Worm (Caenorhabditis elegans) whole organism, L4 larva: Measurements from ENCODE around the gene clec-121.
A peak's percentile ranks its signal among the peaks of the same experiment; 100 is the strongest.

Experiments
- D1046.2 ChIP-seq: fragments of 200-800 bp; sonication (Bioruptor generic); IDR thresholded peaks from 2 replicates; pipeline ENCODE4 v1.3.6; 2022; ENCODE audit warnings: missing genetic modification characterization, missing compliant biosample characterization
- F26F4.8 ChIP-seq: fragments of 200-800 bp; sonication (Bioruptor generic); conservative IDR thresholded peaks from 2 replicates; pipeline ENCODE4 v1.3.6; 2022; ENCODE audit warnings: missing genetic modification characterization, missing compliant biosample characterization
- R02D3.7 ChIP-seq: fragments of 150-350 bp; sonication (generic microtip); optimal IDR thresholded peaks from 3 replicates; lab custom pipeline; 2014; ENCODE audit warnings: missing biosample characterization, missing genetic modification characterization
- ZK546.5 ChIP-seq, 2 experiments: sonication (generic microtip); optimal IDR thresholded peaks; 2 replicates each; lab custom pipeline; 2017; ENCODE audit warnings: missing biosample characterization in 2 of 2, missing genetic modification characterization in 2 of 2
- aha-1 ChIP-seq: fragments of 150-350 bp; peaks from one replicate; lab custom pipeline; 2014; ENCODE audit warnings: missing biosample characterization, missing genetic modification characterization
- ceh-28 ChIP-seq: fragments of 150-350 bp; optimal IDR thresholded peaks from 2 replicates; lab custom pipeline; 2014; ENCODE audit warnings: missing biosample characterization, missing genetic modification reagents, missing genetic modification characterization
- daf-16 ChIP-seq, 3 experiments: sonication (generic microtip); optimal IDR thresholded peaks; 2 replicates each; lab custom pipeline; 2016 to 2017; ENCODE audit warnings: missing genetic modification characterization in 3 of 3, missing genetic modification reagents in 3 of 3, mild to moderate bottlenecking in 2 of 3, missing compliant biosample characterization in 2 of 3, missing biosample characterization in 1 of 3, moderate library complexity in 1 of 3
- daf-8 ChIP-seq: fragments of 200-800 bp; sonication (Bioruptor generic); IDR thresholded peaks from 2 replicates; pipeline ENCODE4 v1.3.6; 2022; ENCODE audit warnings: missing genetic modification characterization, missing compliant biosample characterization
- dmd-8 ChIP-seq: fragments of 200-800 bp; sonication (Bioruptor generic); IDR thresholded peaks from 2 replicates; pipeline ENCODE4 v1.3.6; 2022; ENCODE audit warnings: missing genetic modification characterization, missing compliant biosample characterization
- dpl-1 ChIP-seq: fragments of 150-350 bp; optimal IDR thresholded peaks from 2 replicates; lab custom pipeline; 2014; ENCODE audit warnings: missing biosample characterization, missing genetic modification reagents, missing genetic modification characterization
- dve-1 ChIP-seq: sonication (generic microtip); optimal IDR thresholded peaks from 2 replicates; lab custom pipeline; 2017; ENCODE audit warnings: antibody characterized with exemption, mild to moderate bottlenecking, missing genetic modification characterization, missing compliant biosample characterization; ENCODE audit not compliant: insufficient read depth
- egl-43 ChIP-seq: fragments of 200-800 bp; sonication (Bioruptor generic); IDR thresholded peaks from 2 replicates; pipeline ENCODE4 v1.3.6; 2022; ENCODE audit warnings: missing genetic modification reagents, missing genetic modification characterization, missing compliant biosample characterization
- hlh-11 ChIP-seq: fragments of 200-800 bp; sonication (Bioruptor generic); optimal IDR thresholded peaks from 2 replicates; lab custom pipeline; 2018; ENCODE audit warnings: mild to moderate bottlenecking, missing genetic modification characterization, missing compliant biosample characterization
- hmg-1.1 ChIP-seq: fragments of 200-800 bp; sonication (Bioruptor generic); IDR thresholded peaks from 2 replicates; pipeline ENCODE4 v1.3.6; 2022; ENCODE audit warnings: missing genetic modification reagents, missing genetic modification characterization, missing compliant biosample characterization
- lin-39 ChIP-seq: fragments of 150-350 bp; optimal IDR thresholded peaks from 2 replicates; lab custom pipeline; 2014; ENCODE audit warnings: missing biosample characterization, missing genetic modification reagents, missing genetic modification characterization
- mes-2 ChIP-seq: sonication (generic microtip); optimal IDR thresholded peaks from 2 replicates; lab custom pipeline; 2016; ENCODE audit warnings: missing genotype, mild to moderate bottlenecking, missing genetic modification characterization, missing compliant biosample characterization; ENCODE audit not compliant: poor library complexity, severe bottlenecking
- mxl-3 ChIP-seq: fragments of 200-800 bp; sonication (Bioruptor generic); optimal IDR thresholded peaks from 2 replicates; lab custom pipeline; 2018; ENCODE audit warnings: mild to moderate bottlenecking, missing genetic modification characterization, missing compliant biosample characterization
- nhr-111 ChIP-seq: fragments of 200-800 bp; sonication (Bioruptor generic); optimal IDR thresholded peaks from 2 replicates; lab custom pipeline; 2018; ENCODE audit warnings: mild to moderate bottlenecking, missing genetic modification characterization, missing compliant biosample characterization
- nhr-25 ChIP-seq: sonication (generic microtip); optimal IDR thresholded peaks from 2 replicates; lab custom pipeline; 2017; ENCODE audit warnings: missing genetic modification characterization, mild to moderate bottlenecking, missing compliant biosample characterization, antibody characterized with exemption, moderate library complexity, borderline replicate concordance; ENCODE audit not compliant: insufficient read depth
- nhr-28 ChIP-seq: fragments of 150-350 bp; optimal IDR thresholded peaks from 2 replicates; lab custom pipeline; 2014; ENCODE audit warnings: missing biosample characterization, missing genetic modification characterization
- nhr-41 ChIP-seq: fragments of 200-800 bp; sonication (Bioruptor generic); IDR thresholded peaks from 2 replicates; pipeline ENCODE4 v1.3.6; 2022; ENCODE audit warnings: missing genetic modification reagents, missing genetic modification characterization, missing compliant biosample characterization
- nhr-6 ChIP-seq: fragments of 150-350 bp; optimal IDR thresholded peaks from 2 replicates; lab custom pipeline; 2014; ENCODE audit warnings: missing biosample characterization, missing genetic modification characterization
- nhr-76 ChIP-seq: fragments of 150-350 bp; optimal IDR thresholded peaks from 2 replicates; lab custom pipeline; 2014; ENCODE audit warnings: missing biosample characterization, missing genetic modification characterization
- pha-4 ChIP-seq, 2 experiments: fragments of 150-350 bp in 1 of 2; fragments of 200-800 bp in 1 of 2; sonication (Bioruptor generic) in 1 of 2; IDR thresholded peaks in 1 of 2; optimal IDR thresholded peaks in 1 of 2; 2 replicates each; pipeline versions ENCODE4 v1.3.6 to Lab custom; 2014 to 2022; ENCODE audit warnings: missing genetic modification characterization in 2 of 2, missing genetic modification reagents in 2 of 2, missing biosample characterization in 1 of 2, missing compliant biosample characterization in 1 of 2
- php-3 ChIP-seq: fragments of 200-800 bp; sonication (Bioruptor generic); IDR thresholded peaks from 2 replicates; pipeline ENCODE4 v1.3.6; 2022; ENCODE audit warnings: missing genetic modification reagents, missing genetic modification characterization, missing compliant biosample characterization
- set-16 ChIP-seq: fragments of 200-800 bp; sonication (Bioruptor generic); IDR thresholded peaks from 2 replicates; pipeline ENCODE4 v1.3.6; 2022; ENCODE audit warnings: missing genetic modification reagents, missing genetic modification characterization, missing compliant biosample characterization
- snpc-4 ChIP-seq: fragments of 150-350 bp; optimal IDR thresholded peaks from 2 replicates; lab custom pipeline; 2014; ENCODE audit warnings: missing biosample characterization, missing genetic modification characterization
- unc-62 ChIP-seq, 3 experiments: fragments of 150-350 bp in 1 of 3; sonication (generic microtip); optimal IDR thresholded peaks in 2 of 3; peaks in 1 of 3; 1 replicate in 1 of 3; 2 replicates in 2 of 3; lab custom pipeline; 2014 to 2017; ENCODE audit warnings: missing biosample characterization in 3 of 3, missing genetic modification characterization in 3 of 3, missing genetic modification reagents in 3 of 3, missing genotype in 1 of 3
- zip-2 ChIP-seq: fragments of 150-350 bp; optimal IDR thresholded peaks from 2 replicates; lab custom pipeline; 2014; ENCODE audit warnings: missing biosample characterization, missing genetic modification characterization

The clec-121 gene

ce11 chrII:3108101-3108500 is 6.0 kb downstream of the clec-121 start:
- TF ChIP-seq nhr-28 (tag; lab: Kevin White, UChicago) (no peak), set-16 (peak; percentile 94), F26F4.8 (peak; percentile 55; the same call in 1 of the 2 replicates), egl-43 (GFP tag; lab: Robert Waterston, UW) (0 out of 2 replicates have a peak, but pooled peaks have one; percentile 16)

- TF ChIP-seq D1046.2 (GFP tag; lab: Robert Waterston, UW) (no peak), aha-1 (tag; lab: Kevin White, UChicago) (peak; percentile 80), set-16 (peak; percentile 70), nhr-111 (GFP tag; lab: Kevin White, UChicago) (no peak), ceh-28 (tag; lab: Kevin White, UChicago) (no peak), F26F4.8 (no peak), nhr-41 (GFP tag; lab: Robert Waterston, UW) (no peak), dpl-1 (GFP tag; lab: Kevin White, UChicago) (no peak), egl-43 (GFP tag; lab: Robert Waterston, UW) (no peak), php-3 (GFP tag; lab: Robert Waterston, UW) (no peak), nhr-6 (no peak), nhr-25 (tag; lab: Kevin White, UChicago) (no peak), daf-8 (GFP tag; lab: Robert Waterston, UW) (no peak), nhr-76 (tag; lab: Kevin White, UChicago) (no peak)
These were observed 7.4 kb downstream of the clec-121 start for ce11 chrII:3109533-3109932.

ce11 chrII:3110099-3110498 is 8.0 kb downstream of the clec-121 start:
- TF ChIP-seq dmd-8 = 0 out of 2 replicates have a peak, but pooled peaks have one; percentile 30
- TF ChIP-seq unc-62 (GFP tag; optimal IDR thresholded peaks at IDR 0.05 in 1 of 2; lab: Kevin White, UChicago) = peak in 1 of 2 experiments; percentile 57
- TF ChIP-seq unc-62 (tag; optimal IDR thresholded peaks at IDR 0.05; lab: Kevin White, UChicago) = no peak
- TF ChIP-seq set-16 = peak; percentile 73
- TF ChIP-seq zip-2 (tag; lab: Kevin White, UChicago) = no peak
- TF ChIP-seq egl-43 (GFP tag; lab: Robert Waterston, UW) = no peak

- TF ChIP-seq hmg-1.1 (GFP tag; lab: Robert Waterston, UW) (0 out of 2 replicates have a peak, but pooled peaks have one; percentile 40), R02D3.7 (tag; lab: Kevin White, UChicago) (no peak), daf-16 (GFP tag; optimal IDR thresholded peaks at IDR 0.05; lab: Kevin White, UChicago) (no peak), daf-16 (tag; optimal IDR thresholded peaks at IDR 0.05; lab: Kevin White, UChicago) (peak; percentile 9), mes-2 (tag; lab: Kevin White, UChicago) (peak; percentile 53), unc-62 (GFP tag; optimal IDR thresholded peaks at IDR 0.05 in 1 of 2; lab: Kevin White, UChicago) (no peak), unc-62 (tag; optimal IDR thresholded peaks at IDR 0.05; lab: Kevin White, UChicago) (no peak), dve-1 (tag; lab: Kevin White, UChicago) (peak; percentile 6)
These were observed 9.0 kb downstream of the clec-121 start, which contains the start of gene Y25C1A.13 for ce11 chrII:3111147-3111546. Gene Y25C1A.13 (minus strand): TSS chrII:3111247.

- no peak for TF ChIP-seq lin-39
- no peak for TF ChIP-seq hlh-11
- TF ChIP-seq, all 104 proteins: peak for 0
These were observed 10.2 kb downstream of the clec-121 start, which contains the start of gene Y25C1A.2 for ce11 chrII:3112313-3112712. Gene Y25C1A.2 (plus strand): TSS chrII:3112613.

- peak; percentile 88 for TF ChIP-seq set-16
- no peak for TF ChIP-seq mxl-3 (GFP tag; lab: Kevin White, UChicago)
- peak; percentile 53 for TF ChIP-seq snpc-4 (tag; lab: Kevin White, UChicago)
- no peak for TF ChIP-seq ZK546.5 (tag; optimal IDR thresholded peaks at IDR 0.05; lab: Kevin White, UChicago)
- TF ChIP-seq pha-4 (GFP tag; IDR thresholded peaks at IDR 0.05; lab: Robert Waterston, UW) = peak; percentile 22; the same call in 1 of the 2 replicates
- no peak for TF ChIP-seq pha-4 (tag; optimal IDR thresholded peaks at IDR 0.05; lab: Kevin White, UChicago)
These were observed 11.2 kb downstream of the clec-121 start for ce11 chrII:3113289-3113688.
